Worm (Caenorhabditis elegans) whole organism, L2 larva: ENCODE results near the gene T11B7.2.

Source experiments
- elt-1 ChIP-seq: fragments of 150-350 bp; optimal IDR thresholded peaks from 2 replicates; lab custom pipeline; 2014; ENCODE audit warnings: missing biosample characterization, missing genetic modification characterization
- fos-1 ChIP-seq: fragments of 150-350 bp; optimal IDR thresholded peaks from 2 replicates; lab custom pipeline; 2014; ENCODE audit warnings: missing biosample characterization, missing genetic modification characterization
- lin-39 ChIP-seq: fragments of 150-350 bp; optimal IDR thresholded peaks from 2 replicates; lab custom pipeline; 2014; ENCODE audit warnings: missing biosample characterization, missing genetic modification reagents, missing genetic modification characterization
- lsy-2 ChIP-seq, 2 experiments: fragments of 150-350 bp in 1 of 2; sonication (generic microtip) in 1 of 2; optimal IDR thresholded peaks; 2 replicates each; lab custom pipeline; 2014 to 2017; ENCODE audit warnings: missing biosample characterization in 2 of 2, missing genetic modification characterization in 2 of 2
- mbf-1 ChIP-seq: sonication (generic microtip); optimal IDR thresholded peaks from 2 replicates; lab custom pipeline; 2017; ENCODE audit warnings: missing biosample characterization, missing genetic modification characterization
- nhr-12 ChIP-seq: fragments of 150-350 bp; optimal IDR thresholded peaks from 2 replicates; lab custom pipeline; 2014; ENCODE audit warnings: missing biosample characterization, missing genetic modification characterization
- unc-62 ChIP-seq: fragments of 150-350 bp; optimal IDR thresholded peaks from 2 replicates; lab custom pipeline; 2014; ENCODE audit warnings: missing biosample characterization, missing genetic modification reagents, missing genetic modification characterization

DNA sequence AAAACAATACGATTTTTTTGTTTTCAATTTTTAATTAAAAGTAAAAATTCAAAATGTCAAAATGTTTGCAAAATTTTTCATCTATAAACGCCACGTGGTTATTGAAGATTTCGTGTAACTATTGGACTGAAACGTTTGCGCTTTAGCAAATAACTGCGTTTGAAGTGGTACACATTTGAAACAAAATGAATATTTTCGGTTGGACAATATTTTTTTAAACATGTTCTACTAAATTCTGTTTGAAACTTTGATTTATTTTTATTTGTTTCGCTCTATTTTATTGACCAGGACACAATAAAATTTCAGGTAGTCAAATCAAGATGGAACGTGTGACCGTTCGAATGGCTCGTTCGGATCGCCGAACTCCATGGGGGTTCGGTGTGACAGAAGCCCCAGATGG is 7.8 kb upstream of the T11B7.2 start, which contains the start of gene alp-1:
- TF ChIP-seq fos-1 (no peak), unc-62 (GFP tag; lab: Kevin White, UChicago) (no peak), nhr-12 (tag; lab: Kevin White, UChicago) (no peak), elt-1 (tag; lab: Kevin White, UChicago) (no peak), lsy-2 (tag; optimal IDR thresholded peaks at IDR 0.05; lab: Kevin White, UChicago) (no peak), mbf-1 (tag; lab: Kevin White, UChicago) (no peak), lin-39 (tag; lab: Kevin White, UChicago) (no peak)
